Worm (Caenorhabditis elegans) whole organism, L4 larva: Measurements from ENCODE around the gene rps-21.
A peak's percentile ranks its signal among the peaks of the same experiment; 100 is the strongest.

Experiments used
- D1046.2 ChIP-seq: fragments of 200-800 bp; sonication (Bioruptor generic); IDR thresholded peaks from 2 replicates; pipeline ENCODE4 v1.3.6; 2022; ENCODE audit warnings: missing genetic modification characterization, missing compliant biosample characterization
- F10B5.3 ChIP-seq: sonication (generic microtip); optimal IDR thresholded peaks from 2 replicates; lab custom pipeline; 2016; ENCODE audit warnings: mild to moderate bottlenecking, missing genetic modification characterization, missing compliant biosample characterization
- F49E8.2 ChIP-seq: sonication (generic microtip); optimal IDR thresholded peaks from 2 replicates; lab custom pipeline; 2016; ENCODE audit warnings: missing compliant biosample characterization, mild to moderate bottlenecking, missing genetic modification characterization, borderline replicate concordance
- R02D3.7 ChIP-seq: fragments of 150-350 bp; sonication (generic microtip); optimal IDR thresholded peaks from 3 replicates; lab custom pipeline; 2014; ENCODE audit warnings: missing biosample characterization, missing genetic modification characterization
- T20F7.1 ChIP-seq: fragments of 200-800 bp; sonication (Bioruptor generic); optimal IDR thresholded peaks from 2 replicates; lab custom pipeline; 2018; ENCODE audit warnings: mild to moderate bottlenecking, missing genetic modification characterization, missing compliant biosample characterization
- T26A8.4 ChIP-seq: fragments of 200-800 bp; sonication (Bioruptor generic); IDR thresholded peaks from 2 replicates; pipeline ENCODE4 v1.3.6; 2022; ENCODE audit warnings: missing genetic modification characterization, missing compliant biosample characterization
- ama-1 ChIP-seq: fragments of 150-350 bp; optimal IDR thresholded peaks from 2 replicates; lab custom pipeline; 2014; ENCODE audit warnings: inconsistent platforms, mixed read lengths
- ceh-28 ChIP-seq: fragments of 150-350 bp; optimal IDR thresholded peaks from 2 replicates; lab custom pipeline; 2014; ENCODE audit warnings: missing biosample characterization, missing genetic modification reagents, missing genetic modification characterization
- ceh-62 ChIP-seq: sonication (generic microtip); optimal IDR thresholded peaks from 2 replicates; lab custom pipeline; 2017; ENCODE audit warnings: missing biosample characterization, missing genetic modification characterization
- cey-2 ChIP-seq: sonication (generic microtip); optimal IDR thresholded peaks from 3 replicates; lab custom pipeline; 2017; ENCODE audit warnings: missing genetic modification characterization, mild to moderate bottlenecking, missing compliant biosample characterization, antibody characterized with exemption, borderline replicate concordance; ENCODE audit not compliant: insufficient read depth
- daf-12 ChIP-seq: fragments of 150-350 bp; optimal IDR thresholded peaks from 2 replicates; lab custom pipeline; 2014; ENCODE audit warnings: missing biosample characterization, missing genetic modification reagents, missing genetic modification characterization
- daf-16 ChIP-seq, 3 experiments: sonication (generic microtip); optimal IDR thresholded peaks; 2 replicates each; lab custom pipeline; 2016 to 2017; ENCODE audit warnings: missing genetic modification characterization in 3 of 3, missing genetic modification reagents in 3 of 3, mild to moderate bottlenecking in 2 of 3, missing compliant biosample characterization in 2 of 3, missing biosample characterization in 1 of 3, moderate library complexity in 1 of 3
- daf-19 ChIP-seq: fragments of 200-800 bp; sonication (Bioruptor generic); conservative IDR thresholded peaks from 2 replicates; pipeline ENCODE4 v1.3.6; 2022; ENCODE audit warnings: missing genetic modification characterization, missing compliant biosample characterization
- dmd-6 ChIP-seq: fragments of 200-800 bp; sonication (Bioruptor generic); IDR thresholded peaks from 2 replicates; pipeline ENCODE4 v1.3.6; 2022; ENCODE audit warnings: missing genetic modification reagents, missing genetic modification characterization, missing compliant biosample characterization
- dmd-8 ChIP-seq: fragments of 200-800 bp; sonication (Bioruptor generic); IDR thresholded peaks from 2 replicates; pipeline ENCODE4 v1.3.6; 2022; ENCODE audit warnings: missing genetic modification characterization, missing compliant biosample characterization
- dve-1 ChIP-seq: sonication (generic microtip); optimal IDR thresholded peaks from 2 replicates; lab custom pipeline; 2017; ENCODE audit warnings: antibody characterized with exemption, mild to moderate bottlenecking, missing genetic modification characterization, missing compliant biosample characterization; ENCODE audit not compliant: insufficient read depth
- fkh-10 ChIP-seq: fragments of 150-350 bp; optimal IDR thresholded peaks from 2 replicates; lab custom pipeline; 2014; ENCODE audit warnings: missing biosample characterization, missing genetic modification reagents, missing genetic modification characterization
- hlh-30 ChIP-seq: sonication (generic microtip); optimal IDR thresholded peaks from 2 replicates; lab custom pipeline; 2017; ENCODE audit warnings: antibody characterized with exemption, mild to moderate bottlenecking, missing genetic modification characterization, missing compliant biosample characterization; ENCODE audit not compliant: insufficient read depth
- jun-1 ChIP-seq: fragments of 150-350 bp; optimal IDR thresholded peaks from 2 replicates; lab custom pipeline; 2014; ENCODE audit warnings: missing biosample characterization, missing genetic modification reagents, missing genetic modification characterization
- lin-15B ChIP-seq: fragments of 150-350 bp; sonication (generic microtip); optimal IDR thresholded peaks from 3 replicates; lab custom pipeline; 2014; ENCODE audit warnings: missing biosample characterization, missing genetic modification characterization
- lir-3 ChIP-seq: sonication (generic microtip); optimal IDR thresholded peaks from 2 replicates; lab custom pipeline; 2016; ENCODE audit warnings: mild to moderate bottlenecking, missing genetic modification characterization, missing compliant biosample characterization
- lsy-2 ChIP-seq, 2 experiments: fragments of 150-350 bp in 1 of 2; sonication (generic microtip) in 1 of 2; optimal IDR thresholded peaks; 2 replicates each; lab custom pipeline; 2014 to 2017; ENCODE audit warnings: missing biosample characterization in 2 of 2, missing genetic modification characterization in 2 of 2
- madf-5 ChIP-seq, 2 experiments: fragments of 200-800 bp; sonication (Bioruptor generic); IDR thresholded peaks; 2 replicates each; pipeline ENCODE4 v1.3.6; 2022; ENCODE audit warnings: missing compliant biosample characterization in 2 of 2, missing genetic modification characterization in 2 of 2
- mdt-29 ChIP-seq: fragments of 200-800 bp; sonication (Bioruptor generic); IDR thresholded peaks from 2 replicates; pipeline ENCODE4 v1.3.6; 2022; ENCODE audit warnings: missing genetic modification reagents, missing genetic modification characterization, missing compliant biosample characterization
- mes-2 ChIP-seq: sonication (generic microtip); optimal IDR thresholded peaks from 2 replicates; lab custom pipeline; 2016; ENCODE audit warnings: missing genotype, mild to moderate bottlenecking, missing genetic modification characterization, missing compliant biosample characterization; ENCODE audit not compliant: poor library complexity, severe bottlenecking
- mxl-3 ChIP-seq: fragments of 200-800 bp; sonication (Bioruptor generic); optimal IDR thresholded peaks from 2 replicates; lab custom pipeline; 2018; ENCODE audit warnings: mild to moderate bottlenecking, missing genetic modification characterization, missing compliant biosample characterization
- nhr-10 ChIP-seq: fragments of 150-350 bp; optimal IDR thresholded peaks from 2 replicates; lab custom pipeline; 2014; ENCODE audit warnings: missing biosample characterization, missing genetic modification characterization
- nhr-237 ChIP-seq: sonication (generic microtip); optimal IDR thresholded peaks from 2 replicates; lab custom pipeline; 2017; ENCODE audit warnings: missing biosample characterization, missing genetic modification characterization
- nhr-42 ChIP-seq: fragments of 200-800 bp; sonication (Bioruptor generic); IDR thresholded peaks from 2 replicates; pipeline ENCODE4 v1.3.6; 2022; ENCODE audit warnings: missing genetic modification characterization, missing compliant biosample characterization
- nhr-6 ChIP-seq: fragments of 150-350 bp; optimal IDR thresholded peaks from 2 replicates; lab custom pipeline; 2014; ENCODE audit warnings: missing biosample characterization, missing genetic modification characterization
- nhr-76 ChIP-seq: fragments of 150-350 bp; optimal IDR thresholded peaks from 2 replicates; lab custom pipeline; 2014; ENCODE audit warnings: missing biosample characterization, missing genetic modification characterization
- nhr-77 ChIP-seq: fragments of 150-350 bp; optimal IDR thresholded peaks from 2 replicates; lab custom pipeline; 2014; ENCODE audit warnings: missing biosample characterization, missing genetic modification characterization
- pha-4 ChIP-seq, 2 experiments: fragments of 150-350 bp in 1 of 2; fragments of 200-800 bp in 1 of 2; sonication (Bioruptor generic) in 1 of 2; IDR thresholded peaks in 1 of 2; optimal IDR thresholded peaks in 1 of 2; 2 replicates each; pipeline versions ENCODE4 v1.3.6 to Lab custom; 2014 to 2022; ENCODE audit warnings: missing genetic modification characterization in 2 of 2, missing genetic modification reagents in 2 of 2, missing biosample characterization in 1 of 2, missing compliant biosample characterization in 1 of 2
- php-3 ChIP-seq: fragments of 200-800 bp; sonication (Bioruptor generic); IDR thresholded peaks from 2 replicates; pipeline ENCODE4 v1.3.6; 2022; ENCODE audit warnings: missing genetic modification reagents, missing genetic modification characterization, missing compliant biosample characterization
- sdz-12 ChIP-seq: fragments of 200-800 bp; sonication (Bioruptor generic); optimal IDR thresholded peaks from 2 replicates; lab custom pipeline; 2018; ENCODE audit warnings: mild to moderate bottlenecking, missing genetic modification characterization, missing compliant biosample characterization
- set-16 ChIP-seq: fragments of 200-800 bp; sonication (Bioruptor generic); IDR thresholded peaks from 2 replicates; pipeline ENCODE4 v1.3.6; 2022; ENCODE audit warnings: missing genetic modification reagents, missing genetic modification characterization, missing compliant biosample characterization
- snpc-4 ChIP-seq: fragments of 150-350 bp; optimal IDR thresholded peaks from 2 replicates; lab custom pipeline; 2014; ENCODE audit warnings: missing biosample characterization, missing genetic modification characterization
- spr-1 ChIP-seq: sonication (generic microtip); optimal IDR thresholded peaks from 2 replicates; lab custom pipeline; 2016; ENCODE audit warnings: mild to moderate bottlenecking, missing genetic modification characterization, missing compliant biosample characterization
- tag-97 ChIP-seq: fragments of 200-800 bp; sonication (Bioruptor generic); IDR thresholded peaks from 2 replicates; pipeline ENCODE4 v1.3.6; 2022; ENCODE audit warnings: missing genetic modification characterization, missing compliant biosample characterization
- unc-62 ChIP-seq, 3 experiments: fragments of 150-350 bp in 1 of 3; sonication (generic microtip); optimal IDR thresholded peaks in 2 of 3; peaks in 1 of 3; 1 replicate in 1 of 3; 2 replicates in 2 of 3; lab custom pipeline; 2014 to 2017; ENCODE audit warnings: missing biosample characterization in 3 of 3, missing genetic modification characterization in 3 of 3, missing genetic modification reagents in 3 of 3, missing genotype in 1 of 3
- vab-7 ChIP-seq: fragments of 200-800 bp; sonication (Bioruptor generic); IDR thresholded peaks from 2 replicates; pipeline ENCODE4 v1.3.6; 2022; ENCODE audit warnings: missing genetic modification reagents, missing genetic modification characterization, missing compliant biosample characterization
- zag-1 ChIP-seq: fragments of 150-350 bp; optimal IDR thresholded peaks from 2 replicates; lab custom pipeline; 2014; ENCODE audit warnings: missing biosample characterization, missing genetic modification characterization
- zfp-2 ChIP-seq: sonication (generic microtip); optimal IDR thresholded peaks from 2 replicates; lab custom pipeline; 2016; ENCODE audit warnings: mild to moderate bottlenecking, missing genetic modification characterization, missing compliant biosample characterization
- zfp-3 ChIP-seq: fragments of 200-800 bp; sonication (Bioruptor generic); conservative IDR thresholded peaks from 2 replicates; pipeline ENCODE4 v1.3.6; 2022; ENCODE audit warnings: missing genetic modification reagents, missing genetic modification characterization, missing compliant biosample characterization
- zip-11 ChIP-seq: fragments of 200-800 bp; sonication (Bioruptor generic); IDR thresholded peaks from 2 replicates; pipeline ENCODE4 v1.3.6; 2022; ENCODE audit warnings: missing genetic modification characterization, missing compliant biosample characterization

rps-21 gene

DNA sequence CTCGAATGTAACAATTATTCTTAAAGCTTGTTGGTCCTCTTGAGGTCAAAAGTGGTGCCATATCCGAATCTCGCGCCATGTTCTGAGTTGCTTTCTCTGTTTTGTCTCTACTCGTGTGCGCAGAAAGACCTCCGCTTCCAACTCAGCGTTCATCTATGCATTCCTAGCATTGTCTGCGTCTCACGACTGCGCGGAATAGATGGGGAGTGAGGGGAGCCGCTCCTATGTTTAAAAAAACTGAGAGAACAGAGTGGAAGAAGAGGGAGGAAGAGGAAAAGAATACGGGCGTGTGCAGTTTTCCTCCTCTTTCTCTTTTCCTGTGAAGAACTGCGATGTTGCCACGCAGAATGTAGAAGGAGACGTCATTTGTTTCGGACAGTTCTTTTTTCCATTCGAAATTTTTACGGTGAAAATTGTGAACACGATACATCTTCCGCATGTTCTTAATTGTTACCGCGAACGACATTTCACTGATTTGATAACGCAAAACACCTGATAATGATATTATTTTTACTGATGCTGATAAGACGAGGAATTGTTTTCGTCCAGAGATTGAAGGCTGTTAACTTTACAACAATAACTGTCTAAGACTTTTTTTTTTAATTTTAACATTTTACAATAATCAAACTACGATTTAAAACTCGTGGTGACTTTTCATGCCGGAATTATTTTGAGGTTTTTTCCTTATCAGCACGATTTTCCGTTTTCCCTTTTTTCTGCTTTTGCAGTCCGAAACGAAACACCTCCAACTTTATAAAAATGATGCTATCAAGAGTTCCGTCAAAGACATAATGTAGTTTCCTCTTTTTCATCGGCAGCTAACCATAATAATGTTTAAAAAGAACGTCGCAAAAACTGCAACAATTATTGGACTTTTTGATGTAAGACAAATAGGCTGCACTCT, 22.5 kb downstream of the rps-21 start (continued):
- TF ChIP-seq D1046.2 (GFP tag; lab: Robert Waterston, UW), result no peak
- TF ChIP-seq, all 104 proteins: peak for 27

DNA sequence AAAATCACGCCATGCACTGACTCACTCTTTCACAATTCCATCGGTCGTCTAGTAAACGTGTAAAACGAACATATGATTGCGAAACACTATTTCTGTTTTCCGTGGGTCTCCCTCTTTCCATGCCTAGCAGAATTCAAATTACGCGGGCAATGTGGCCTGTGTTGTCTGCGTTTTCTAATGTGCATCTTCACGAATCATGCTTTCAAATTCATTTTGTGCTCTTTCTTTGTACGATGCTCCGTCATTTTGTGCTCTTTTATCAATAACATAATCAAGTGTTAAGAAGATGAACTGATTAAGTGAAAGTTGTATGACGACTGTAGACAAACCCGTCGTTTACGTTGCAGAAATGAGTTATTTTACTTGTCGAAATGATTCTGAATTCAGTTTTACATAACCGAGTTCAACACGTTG, 23.6 kb downstream of the rps-21 start:
- TF ChIP-seq fkh-10 (GFP tag; lab: Kevin White, UChicago) (no peak), set-16 (no peak), F49E8.2 (tag; lab: Kevin White, UChicago) (no peak), ceh-62 (no peak), pha-4 (GFP tag; IDR thresholded peaks at IDR 0.05; lab: Robert Waterston, UW) (no peak), pha-4 (tag; optimal IDR thresholded peaks at IDR 0.05; lab: Kevin White, UChicago) (peak; percentile 9), dmd-8 (GFP tag; lab: Robert Waterston, UW) (no peak), T20F7.1 (GFP tag; lab: Kevin White, UChicago) (peak; percentile 63), nhr-237 (tag; lab: Kevin White, UChicago) (no peak), jun-1 (tag; lab: Kevin White, UChicago) (peak; percentile 29), daf-19 (GFP tag; lab: Robert Waterston, UW) (no peak), ceh-28 (tag; lab: Kevin White, UChicago) (no peak), T26A8.4 (GFP tag; lab: Robert Waterston, UW) (no peak), nhr-10 (tag; lab: Kevin White, UChicago) (no peak), zfp-3 (no peak), vab-7 (GFP tag; lab: Robert Waterston, UW) (no peak), unc-62 (GFP tag; optimal IDR thresholded peaks at IDR 0.05 in 1 of 2; lab: Kevin White, UChicago) (peak in 1 of 2 experiments; percentile 38), unc-62 (tag; optimal IDR thresholded peaks at IDR 0.05; lab: Kevin White, UChicago) (no peak), daf-16 (GFP tag; optimal IDR thresholded peaks at IDR 0.05; lab: Kevin White, UChicago) (peak in 1 of 2 experiments; percentile 28), daf-16 (tag; optimal IDR thresholded peaks at IDR 0.05; lab: Kevin White, UChicago) (peak; percentile 92), madf-5 (GFP tag; IDR thresholded peaks at IDR 0.05; lab: Robert Waterston, UW) (no peak), ama-1 (lab: Kevin White, UChicago) (no peak), cey-2 (tag; lab: Kevin White, UChicago) (no peak), mes-2 (tag; lab: Kevin White, UChicago) (peak; percentile 63), nhr-77 (tag; lab: Kevin White, UChicago) (peak; percentile 2), mdt-29 (no peak), snpc-4 (no peak), zag-1 (tag; lab: Kevin White, UChicago) (no peak), hlh-30 (peak; percentile 68), nhr-42 (GFP tag; lab: Robert Waterston, UW) (no peak), spr-1 (tag; lab: Kevin White, UChicago) (no peak), daf-12 (tag; lab: Kevin White, UChicago) (no peak), D1046.2 (GFP tag; lab: Robert Waterston, UW) (no peak), mxl-3 (peak; percentile 67), lir-3 (tag; lab: Kevin White, UChicago) (no peak), lin-15B (tag; lab: Kevin White, UChicago) (no peak), dmd-6 (GFP tag; lab: Robert Waterston, UW) (peak; percentile 92), zip-11 (GFP tag; lab: Robert Waterston, UW) (no peak), dve-1 (tag; lab: Kevin White, UChicago) (peak; percentile 72), zfp-2 (no peak), R02D3.7 (tag; lab: Kevin White, UChicago) (no peak), sdz-12 (no peak), php-3 (GFP tag; lab: Robert Waterston, UW) (peak; percentile 52), nhr-76 (tag; lab: Kevin White, UChicago) (no peak), nhr-6 (tag; lab: Kevin White, UChicago) (peak; percentile 58), lsy-2 (tag; optimal IDR thresholded peaks at IDR 0.05; lab: Kevin White, UChicago) (peak in 1 of 2 experiments; percentile 70), tag-97 (no peak), F10B5.3 (no peak)
